Worm (Caenorhabditis elegans): ENCODE results near the gene B0303.7.

ce11 chrIII:8741276-8741860, 47.9 kb downstream of the B0303.7 start, which contains the start of gene pdhk-2:
- no peak for TF ChIP-seq zag-1 (tag; optimal IDR thresholded peaks at IDR 0.05)
- no peak for TF ChIP-seq fos-1 (tag; optimal IDR thresholded peaks at IDR 0.05)
- TF ChIP-seq unc-62 (GFP tag; optimal IDR thresholded peaks at IDR 0.05 in 1 of 2), result peak in 1 of 2 experiments; percentile 98
- TF ChIP-seq unc-62 (tag; optimal IDR thresholded peaks at IDR 0.05), result no peak
- TF ChIP-seq pqm-1 (tag; optimal IDR thresholded peaks at IDR 0.05), result no peak
- peak; percentile 43 for TF ChIP-seq lir-3 (tag; optimal IDR thresholded peaks at IDR 0.05)
- peak; percentile 68 to 95 for TF ChIP-seq lsy-2 (tag; optimal IDR thresholded peaks at IDR 0.05)
- TF ChIP-seq R02D3.7 (tag; optimal IDR thresholded peaks at IDR 0.05), result no peak
- no peak for TF ChIP-seq daf-8 (GFP tag; IDR thresholded peaks at IDR 0.05)
- TF ChIP-seq F44E2.7 (GFP tag; IDR thresholded peaks at IDR 0.05), result no peak
- TF ChIP-seq ztf-11 (tag; optimal IDR thresholded peaks at IDR 0.05), result no peak
- no peak for TF ChIP-seq skn-1 (tag; optimal IDR thresholded peaks at IDR 0.05)
- peak; percentile 64 for TF ChIP-seq nhr-25 (tag; optimal IDR thresholded peaks at IDR 0.05; ENCODE audit: borderline replicate concordance, insufficient read depth)
- TF ChIP-seq F26F4.8 (GFP tag; conservative IDR thresholded peaks at IDR 0.05), result no peak
- TF ChIP-seq ceh-82 (tag; optimal IDR thresholded peaks at IDR 0.05), result no peak

All from whole organism, L4 larva.